Fruit fly (Drosophila melanogaster): ENCODE results near the gene CG10859.

- TF ChIP-seq CG9139 (GFP tag; optimal IDR thresholded peaks at IDR 0.05), result no peak
- TF ChIP-seq OdsH (GFP tag; optimal IDR thresholded peaks at IDR 0.05), result peak; percentile 97
- peak; percentile 88 for TF ChIP-seq dsx (GFP tag; optimal IDR thresholded peaks at IDR 0.05; ENCODE audit: poor library complexity, severe bottlenecking)
- peak in 1 of 2 experiments; percentile 89 for TF ChIP-seq ss (GFP tag; optimal IDR thresholded peaks at IDR 0.05)
- TF ChIP-seq CG10669 (GFP tag; optimal IDR thresholded peaks at IDR 0.05), result peak; percentile 93
- TF ChIP-seq Gug (GFP tag; IDR thresholded peaks at IDR 0.05), result peak; percentile 93
- TF ChIP-seq esn (GFP tag; optimal IDR thresholded peaks at IDR 0.05), result peak; percentile 97
- TF ChIP-seq CG6808 (GFP tag; optimal IDR thresholded peaks at IDR 0.05), result peak; percentile 80
- no peak for TF ChIP-seq svp (GFP tag)
- peak; percentile 96 for TF ChIP-seq Sox102F (GFP tag; optimal IDR thresholded peaks at IDR 0.05)
Observed at dm6 chr2L:13387255-13387654, 11.2 kb downstream of the CG10859 start, which contains the start of the genes Ing5 and CG7099.

Measured in whole organism, prepupa.